Fruit fly (Drosophila melanogaster) whole organism, embryonic: ENCODE data around the gene Rhp.

Source experiments
- Adf1 ChIP-seq: fragments of 200-800 bp; sonication (Bioruptor generic); IDR thresholded peaks from 2 replicates; pipeline ENCODE4 v1.3.6; 2022; ENCODE audit warnings: missing biosample characterization, missing genetic modification characterization
- Asciz ChIP-seq: fragments of 200-800 bp; sonication (Bioruptor generic); optimal IDR thresholded peaks from 2 replicates; lab custom pipeline; 2017; ENCODE audit warnings: missing biosample characterization, mild to moderate bottlenecking, missing genetic modification characterization, missing genetic modification reagents
- BEAF-32 ChIP-seq: fragments of 200-800 bp; sonication (Bioruptor generic); optimal IDR thresholded peaks from 3 replicates; lab custom pipeline; 2017; ENCODE audit warnings: missing biosample characterization, missing genetic modification characterization, mild to moderate bottlenecking, moderate library complexity, missing genetic modification reagents
- Bgb ChIP-seq: fragments of 200-800 bp; sonication (Bioruptor generic); IDR thresholded peaks from 2 replicates; pipeline ENCODE4 v1.3.6; 2022; ENCODE audit warnings: missing biosample characterization, missing genetic modification characterization; ENCODE audit not compliant: partially characterized antibody
- CG10267 ChIP-seq: fragments of 200-800 bp; sonication (Bioruptor generic); optimal IDR thresholded peaks from 2 replicates; lab custom pipeline; 2018; ENCODE audit warnings: missing biosample characterization, mild to moderate bottlenecking, missing genetic modification characterization, moderate library complexity
- CG11085 ChIP-seq: fragments of 200-800 bp; sonication (Bioruptor generic); IDR thresholded peaks from 2 replicates; pipeline ENCODE4 v1.3.6; 2022; ENCODE audit warnings: missing biosample characterization, missing genetic modification characterization
- CG12391 ChIP-seq: fragments of 200-800 bp; sonication (Bioruptor generic); optimal IDR thresholded peaks from 3 replicates; lab custom pipeline; 2018; ENCODE audit warnings: missing biosample characterization, mild to moderate bottlenecking, missing genetic modification characterization, moderate library complexity
- CG12659 ChIP-seq: fragments of 200-800 bp; sonication (Bioruptor generic); optimal IDR thresholded peaks from 3 replicates; lab custom pipeline; 2017; ENCODE audit warnings: mild to moderate bottlenecking, missing biosample characterization, missing genetic modification reagents, missing genetic modification characterization
- CG13287 ChIP-seq: fragments of 200-800 bp; sonication (Bioruptor generic); IDR thresholded peaks from 2 replicates; pipeline ENCODE4 v1.3.6; 2022; ENCODE audit warnings: missing biosample characterization, missing genetic modification characterization; ENCODE audit not compliant: partially characterized antibody
- CG14860 ChIP-seq: fragments of 200-800 bp; sonication (Bioruptor generic); IDR thresholded peaks from 3 replicates; pipeline ENCODE4 v1.3.6; 2022; ENCODE audit warnings: missing biosample characterization, missing genetic modification characterization; ENCODE audit not compliant: partially characterized antibody
- CG15514 ChIP-seq: fragments of 200-800 bp; sonication (Bioruptor generic); optimal IDR thresholded peaks from 3 replicates; lab custom pipeline; 2017; ENCODE audit warnings: missing biosample characterization, missing genetic modification characterization, mild to moderate bottlenecking, moderate library complexity, missing genetic modification reagents
- CG2116 ChIP-seq: fragments of 200-800 bp; sonication (Bioruptor generic); optimal IDR thresholded peaks from 3 replicates; lab custom pipeline; 2018; ENCODE audit warnings: missing biosample characterization, mild to moderate bottlenecking, missing genetic modification characterization
- CG2678 ChIP-seq: fragments of 200-800 bp; sonication (Bioruptor generic); optimal IDR thresholded peaks from 3 replicates; lab custom pipeline; 2019; ENCODE audit warnings: missing biosample characterization, mild to moderate bottlenecking, missing genetic modification characterization, moderate library complexity
- CG30020 ChIP-seq: fragments of 200-800 bp; optimal IDR thresholded peaks from 2 replicates; lab custom pipeline; 2019; ENCODE audit warnings: missing biosample characterization, mild to moderate bottlenecking, missing genetic modification characterization, moderate library complexity
- CG43689 ChIP-seq: fragments of 200-800 bp; sonication (Bioruptor generic); IDR thresholded peaks from 2 replicates; pipeline ENCODE4 v1.3.6; 2022; ENCODE audit warnings: missing biosample characterization, missing genetic modification characterization
- CG4617 ChIP-seq: fragments of 200-800 bp; sonication (Bioruptor generic); optimal IDR thresholded peaks from 3 replicates; lab custom pipeline; 2016; ENCODE audit warnings: missing biosample characterization, missing genetic modification characterization, borderline replicate concordance
- CG4820 ChIP-seq: fragments of 200-800 bp; sonication (Bioruptor generic); optimal IDR thresholded peaks from 3 replicates; lab custom pipeline; 2016; ENCODE audit warnings: missing biosample characterization, missing genetic modification characterization
- CG6254 ChIP-seq: fragments of 200-800 bp; sonication (Bioruptor generic); optimal IDR thresholded peaks from 3 replicates; lab custom pipeline; 2017; ENCODE audit warnings: mild to moderate bottlenecking, missing biosample characterization, missing genetic modification reagents, missing genetic modification characterization
- CG6791 ChIP-seq: fragments of 200-800 bp; sonication (Bioruptor generic); IDR thresholded peaks from 3 replicates; pipeline ENCODE4 v1.3.6; 2022; ENCODE audit warnings: missing biosample characterization, missing genetic modification characterization; ENCODE audit not compliant: partially characterized antibody
- CG9876 ChIP-seq: fragments of 200-800 bp; sonication (Bioruptor generic); optimal IDR thresholded peaks from 2 replicates; lab custom pipeline; 2016; ENCODE audit warnings: missing biosample characterization, missing genetic modification characterization
- Camta ChIP-seq: fragments of 200-800 bp; sonication (Bioruptor generic); optimal IDR thresholded peaks from 2 replicates; lab custom pipeline; 2016; ENCODE audit warnings: missing biosample characterization, missing genetic modification characterization
- Dbx ChIP-seq: fragments of 200-800 bp; sonication (Bioruptor generic); IDR thresholded peaks from 3 replicates; pipeline ENCODE4 v1.3.6; 2022; ENCODE audit warnings: missing biosample characterization, missing genetic modification characterization
- Dll ChIP-seq: fragments of 200-800 bp; sonication (Bioruptor generic); IDR thresholded peaks from 4 replicates; pipeline ENCODE4 v1.3.6; 2022; ENCODE audit warnings: missing biosample characterization, missing genetic modification characterization; ENCODE audit not compliant: partially characterized antibody
- Dp ChIP-seq: fragments of 200-800 bp; sonication (Bioruptor generic); optimal IDR thresholded peaks from 2 replicates; lab custom pipeline; 2018; ENCODE audit warnings: missing biosample characterization, mild to moderate bottlenecking, missing genetic modification characterization, moderate library complexity
- Dref ChIP-seq: fragments of 200-800 bp; sonication (Bioruptor generic); IDR thresholded peaks from 2 replicates; pipeline ENCODE4 v1.3.6; 2022; ENCODE audit warnings: missing biosample characterization, missing genetic modification characterization
- Ets97D ChIP-seq: fragments of 200-800 bp; sonication (Bioruptor generic); optimal IDR thresholded peaks from 3 replicates; lab custom pipeline; 2016; ENCODE audit warnings: missing biosample characterization, missing genetic modification characterization
- MESR4 ChIP-seq: fragments of 200-800 bp; sonication (Bioruptor generic); optimal IDR thresholded peaks from 2 replicates; lab custom pipeline; 2018; ENCODE audit warnings: missing biosample characterization, mild to moderate bottlenecking, missing genetic modification characterization, moderate library complexity
- MTF-1 ChIP-seq: fragments of 200-800 bp; sonication (Bioruptor generic); optimal IDR thresholded peaks from 2 replicates; lab custom pipeline; 2018; ENCODE audit warnings: missing biosample characterization, mild to moderate bottlenecking, missing genetic modification characterization, borderline replicate concordance
- NC2α ChIP-seq: fragments of 200-800 bp; sonication (Bioruptor generic); optimal IDR thresholded peaks from 2 replicates; lab custom pipeline; 2016; ENCODE audit warnings: missing biosample characterization, missing genetic modification characterization
- NfI ChIP-seq: fragments of 200-800 bp; sonication (Bioruptor generic); optimal IDR thresholded peaks from 3 replicates; lab custom pipeline; 2018; ENCODE audit warnings: missing biosample characterization, mild to moderate bottlenecking, missing genetic modification characterization, moderate library complexity
- Oaz ChIP-seq: fragments of 200-800 bp; sonication (Bioruptor generic); IDR thresholded peaks from 2 replicates; pipeline ENCODE4 v1.3.6; 2022; ENCODE audit warnings: missing biosample characterization, missing genetic modification characterization
- Oli ChIP-seq: fragments of 200-800 bp; sonication (Bioruptor generic); optimal IDR thresholded peaks from 2 replicates; lab custom pipeline; 2018; ENCODE audit warnings: missing biosample characterization, mild to moderate bottlenecking, missing genetic modification characterization, moderate library complexity
- Opbp ChIP-seq: fragments of 200-800 bp; sonication (Bioruptor generic); IDR thresholded peaks from 3 replicates; pipeline ENCODE4 v1.3.6; 2022; ENCODE audit warnings: missing biosample characterization, missing genetic modification characterization; ENCODE audit not compliant: partially characterized antibody
- Six4 ChIP-seq: fragments of 200-800 bp; sonication (Bioruptor generic); optimal IDR thresholded peaks from 2 replicates; lab custom pipeline; 2016; ENCODE audit warnings: missing biosample characterization, missing genetic modification characterization
- ap ChIP-seq: fragments of 200-800 bp; sonication (Bioruptor generic); IDR thresholded peaks from 2 replicates; pipeline ENCODE4 v1.3.6; 2022; ENCODE audit warnings: missing biosample characterization, missing genetic modification characterization
- bab2 ChIP-seq: fragments of 200-800 bp; sonication (Bioruptor generic); optimal IDR thresholded peaks from 2 replicates; lab custom pipeline; 2016; ENCODE audit warnings: missing biosample characterization, missing genetic modification characterization
- bowl ChIP-seq: fragments of 200-800 bp; sonication (Bioruptor generic); IDR thresholded peaks from 2 replicates; pipeline ENCODE4 v1.3.6; 2022; ENCODE audit warnings: missing biosample characterization, missing genetic modification characterization
- bsh ChIP-seq, 2 experiments: fragments of 200-800 bp; sonication (Bioruptor generic); optimal IDR thresholded peaks; 2 replicates each; lab custom pipeline; 2017 to 2018; ENCODE audit warnings: mild to moderate bottlenecking in 2 of 2, missing biosample characterization in 2 of 2, missing genetic modification characterization in 2 of 2, moderate library complexity in 1 of 2
- croc ChIP-seq: fragments of 200-800 bp; sonication (Bioruptor generic); conservative IDR thresholded peaks from 3 replicates; pipeline ENCODE4 v1.3.6; 2022; ENCODE audit warnings: missing biosample characterization, missing genetic modification characterization
- grau ChIP-seq: fragments of 200-800 bp; optimal IDR thresholded peaks from 3 replicates; lab custom pipeline; 2019; ENCODE audit warnings: missing biosample characterization, mild to moderate bottlenecking, missing genetic modification characterization, moderate library complexity
- h ChIP-seq: fragments of >200 bp; optimal IDR thresholded peaks from 2 replicates; lab custom pipeline; 2017
- hbn ChIP-seq: fragments of 200-800 bp; sonication (Bioruptor generic); IDR thresholded peaks from 2 replicates; pipeline ENCODE4 v1.3.6; 2022; ENCODE audit warnings: missing biosample characterization, missing genetic modification characterization; ENCODE audit not compliant: partially characterized antibody
- ind ChIP-seq: fragments of 200-800 bp; sonication (Bioruptor generic); optimal IDR thresholded peaks from 3 replicates; lab custom pipeline; 2016; ENCODE audit warnings: missing biosample characterization, missing genetic modification characterization
- knrl ChIP-seq: fragments of 200-800 bp; sonication (Bioruptor generic); IDR thresholded peaks from 3 replicates; pipeline ENCODE4 v1.3.6; 2022; ENCODE audit warnings: missing biosample characterization, missing genetic modification characterization; ENCODE audit not compliant: partially characterized antibody
- lab ChIP-seq: fragments of 200-800 bp; sonication (Bioruptor generic); optimal IDR thresholded peaks from 3 replicates; lab custom pipeline; 2017; ENCODE audit warnings: missing biosample characterization, missing genetic modification characterization, mild to moderate bottlenecking, moderate library complexity, missing genetic modification reagents
- pfk ChIP-seq: fragments of 200-800 bp; sonication (Bioruptor generic); optimal IDR thresholded peaks from 2 replicates; lab custom pipeline; 2018; ENCODE audit warnings: missing biosample characterization, mild to moderate bottlenecking, missing genetic modification characterization, moderate library complexity
- ro ChIP-seq: fragments of 200-800 bp; sonication (Bioruptor generic); IDR thresholded peaks from 2 replicates; pipeline ENCODE4 v1.3.6; 2022; ENCODE audit warnings: missing biosample characterization, missing genetic modification characterization
- trem ChIP-seq: fragments of 200-800 bp; optimal IDR thresholded peaks from 3 replicates; lab custom pipeline; 2019; ENCODE audit warnings: missing biosample characterization, mild to moderate bottlenecking, missing genetic modification characterization, moderate library complexity
- twi ChIP-seq: fragments of 200-800 bp; optimal IDR thresholded peaks from 2 replicates; lab custom pipeline; 2019; ENCODE audit warnings: missing biosample characterization, mild to moderate bottlenecking, missing genetic modification characterization, moderate library complexity

Rhp gene

DNA sequence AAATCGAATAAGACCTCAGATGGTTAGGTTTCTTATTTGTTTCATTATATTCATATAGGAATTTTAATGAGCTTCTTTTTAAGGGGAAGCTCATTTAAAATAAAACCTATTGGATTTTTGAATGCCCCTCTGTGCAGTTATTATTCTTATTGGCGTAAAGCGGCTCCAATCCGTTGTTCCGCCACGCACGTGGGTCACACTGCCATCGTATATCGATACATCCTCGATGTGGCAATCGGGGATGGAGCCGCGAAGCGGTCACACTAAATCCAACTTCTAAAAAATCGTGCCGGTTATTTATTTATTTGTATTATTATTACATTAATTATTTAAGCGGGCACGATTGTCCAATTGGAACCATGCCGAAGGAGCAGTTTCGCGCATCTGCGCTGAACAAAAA lies 26.0 kb upstream of the Rhp start, which contains the start of gene Polr3A:
Gene Polr3A, plus strand, starts transcription at position 234 of the 400 bp plus-strand sequence.
- peak; percentile 39 for TF ChIP-seq MESR4 (GFP tag; lab: Kevin White, UChicago)
- TF ChIP-seq Oli (tag; lab: Kevin White, UChicago), result no peak
- TF ChIP-seq CG15514 (GFP tag; lab: Kevin White, UChicago), result peak; percentile 54
- no peak for TF ChIP-seq Asciz (GFP tag; lab: Kevin White, UChicago)
- no peak for TF ChIP-seq CG6254
- peak; percentile 75 for TF ChIP-seq CG13287 (GFP tag; lab: Robert Waterston, UW)
- TF ChIP-seq grau (tag; lab: Kevin White, UChicago), result no peak
- no peak for TF ChIP-seq croc
- peak; percentile 70 for TF ChIP-seq Opbp (GFP tag; lab: Robert Waterston, UW)
- TF ChIP-seq Adf1, result no peak
- peak; percentile 29 for TF ChIP-seq Ets97D (GFP tag; lab: Kevin White, UChicago)
- TF ChIP-seq CG2678, result no peak
- TF ChIP-seq CG6791 (GFP tag; lab: Robert Waterston, UW), result peak; percentile 73; the same call in 2 of the 3 replicates
- TF ChIP-seq ind (GFP tag; lab: Kevin White, UChicago), result no peak
- no peak for TF ChIP-seq Dbx (GFP tag; lab: Robert Waterston, UW)
- TF ChIP-seq MTF-1 (GFP tag; lab: Kevin White, UChicago), result no peak
- peak; percentile 29 for TF ChIP-seq CG4617 (GFP tag; lab: Kevin White, UChicago)
- TF ChIP-seq CG10267, result peak; percentile 5
- peak; percentile 57 for TF ChIP-seq knrl (GFP tag; lab: Robert Waterston, UW)
- TF ChIP-seq Dp, result peak; percentile 65
- no peak for TF ChIP-seq bab2
- peak; percentile 42; the same call in 1 of the 3 replicates for TF ChIP-seq CG14860 (GFP tag; lab: Robert Waterston, UW)
- no peak for TF ChIP-seq NfI (GFP tag; lab: Kevin White, UChicago)
- TF ChIP-seq Oaz (GFP tag; lab: Robert Waterston, UW), result no peak
- no peak for TF ChIP-seq bowl (GFP tag; lab: Robert Waterston, UW)
- TF ChIP-seq Bgb (GFP tag; lab: Robert Waterston, UW), result peak; percentile 70
- TF ChIP-seq CG4820, result no peak
- no peak for TF ChIP-seq CG11085 (GFP tag; lab: Robert Waterston, UW)
- TF ChIP-seq BEAF-32, result peak; percentile 66
- TF ChIP-seq CG12659, result peak; percentile 51
- no peak for TF ChIP-seq CG9876 (GFP tag; lab: Kevin White, UChicago)
- TF ChIP-seq h (lab: Kevin White, UChicago), result no peak
- TF ChIP-seq ap (GFP tag; lab: Robert Waterston, UW), result no peak
- TF ChIP-seq bsh (GFP tag; optimal IDR thresholded peaks at IDR 0.05; lab: Kevin White, UChicago), result no peak
- no peak for TF ChIP-seq CG12391
- TF ChIP-seq pfk, result peak; percentile 82
- peak; percentile 49 for TF ChIP-seq CG2116 (GFP tag; lab: Kevin White, UChicago)
- TF ChIP-seq lab (GFP tag; lab: Kevin White, UChicago), result no peak
- TF ChIP-seq Dll (GFP tag; lab: Robert Waterston, UW), result peak; percentile 65; the same call in 3 of the 4 replicates
- peak; percentile 41 for TF ChIP-seq hbn
- TF ChIP-seq CG30020 (tag; lab: Kevin White, UChicago), result peak; percentile 62
- TF ChIP-seq Dref (GFP tag; lab: Robert Waterston, UW), result peak; percentile 83
- no peak for TF ChIP-seq ro (GFP tag; lab: Robert Waterston, UW)
- no peak for TF ChIP-seq Camta (GFP tag; lab: Kevin White, UChicago)
- no peak for TF ChIP-seq twi (tag; lab: Kevin White, UChicago)
- no peak for TF ChIP-seq Six4
- TF ChIP-seq trem, result peak; percentile 12
- TF ChIP-seq CG43689 (GFP tag; lab: Robert Waterston, UW), result no peak
- TF ChIP-seq NC2α, result no peak
